Fruit fly (Drosophila melanogaster): ENCODE measurements around the gene mRpL2.

The mRpL2 gene

DNA sequence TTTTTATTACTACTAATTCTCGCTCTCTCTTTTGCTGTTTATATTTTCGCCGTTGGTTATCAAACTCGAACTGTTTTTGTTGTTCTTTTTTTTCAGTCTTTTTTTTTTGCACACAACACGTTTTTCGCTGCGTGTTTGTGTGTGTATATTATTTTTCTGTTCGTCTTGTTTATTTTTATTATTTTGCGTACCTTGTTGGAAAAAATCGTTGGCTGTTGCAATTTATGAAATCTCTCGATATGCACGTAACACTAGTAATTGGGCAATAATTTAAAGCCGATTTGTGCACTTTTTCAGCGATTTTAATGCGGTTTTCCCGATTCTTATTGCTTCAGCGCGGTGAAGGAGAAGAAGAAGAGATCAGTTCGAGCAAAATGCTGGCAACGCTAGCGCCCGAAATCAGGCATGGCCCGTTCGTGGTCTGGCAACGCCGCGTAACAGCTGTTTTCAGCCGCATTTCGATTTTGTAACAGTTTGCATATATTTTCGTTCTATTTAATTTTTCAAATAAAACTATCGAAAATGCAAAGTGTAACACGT lies at the start of gene mRpL2, which contains the start of gene FoxK:
TSS of gene mRpL2 (plus strand) at position 429 of the 540 bp plus-strand sequence.
TSS of gene FoxK (minus strand) at position 365 of the 540 bp plus-strand sequence.
- peak; percentile 44 to 51 for TF ChIP-seq CTCF (optimal IDR thresholded peaks at IDR 0.05)
- TF ChIP-seq CG8478 (optimal IDR thresholded peaks at IDR 0.05): no peak

DNA sequence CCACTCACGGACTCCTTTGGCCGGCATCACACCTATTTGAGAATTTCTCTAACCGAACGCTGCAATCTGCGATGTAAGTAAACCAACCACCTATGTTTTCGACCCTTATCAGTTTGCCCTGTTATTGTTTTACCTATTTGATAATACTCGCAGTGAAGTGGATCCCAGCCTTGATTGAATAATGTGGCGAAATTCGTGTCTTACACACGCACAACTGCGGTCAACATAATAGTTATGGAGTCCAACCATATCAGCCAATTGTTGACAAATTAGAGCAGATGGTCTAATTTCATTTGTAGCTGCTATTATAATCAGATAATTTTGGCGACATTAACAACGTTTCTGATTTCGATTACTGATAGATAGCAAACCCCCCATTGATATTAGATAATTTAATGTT lies 49.6 kb upstream of the mRpL2 start:
- no peak for TF ChIP-seq CTCF (optimal IDR thresholded peaks at IDR 0.05)

DNA sequence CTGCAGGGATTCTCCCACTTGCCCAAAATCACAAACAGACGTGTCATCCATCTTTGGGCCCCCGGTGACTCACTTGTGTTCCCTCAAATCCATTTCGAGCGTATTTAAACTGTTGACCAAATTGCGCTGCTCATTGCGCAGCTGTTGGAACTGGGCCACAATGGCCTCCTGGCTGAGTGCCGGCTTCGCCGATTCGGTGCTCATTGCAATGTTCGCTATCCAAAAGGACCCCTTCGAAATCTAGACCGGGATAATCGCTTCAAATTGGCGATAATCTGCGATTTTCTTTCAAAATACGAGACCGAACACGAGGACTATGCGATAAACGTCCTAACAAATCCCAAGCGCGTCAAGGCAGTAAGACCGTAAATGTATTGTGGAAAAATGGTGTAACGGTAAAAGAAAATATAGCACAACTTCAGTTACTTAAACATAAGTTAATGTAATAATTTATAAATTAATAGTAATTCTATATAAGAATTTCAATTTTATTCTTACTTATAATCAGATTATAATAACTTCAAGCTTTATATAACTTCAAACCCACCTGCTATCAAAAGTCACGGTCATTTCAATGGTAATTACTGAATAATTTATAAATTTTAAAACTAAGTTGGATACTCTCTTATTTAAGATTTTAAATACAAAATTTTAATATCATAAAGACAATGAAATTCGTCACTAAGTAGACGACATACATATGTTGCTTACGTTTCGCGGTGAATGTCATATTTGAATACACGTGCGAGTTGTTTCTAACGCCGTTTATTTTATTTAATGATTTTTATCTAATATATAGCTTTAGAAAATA lies 46.4 kb upstream of the mRpL2 start, which contains the start of the genes Pfdn2 and Noc1:
TSS of gene Pfdn2 (minus strand) at position 346 of the 811 bp plus-strand sequence.
TSS of gene Noc1 (plus strand) at position 727 of the 811 bp plus-strand sequence.
- TF ChIP-seq CTCF (optimal IDR thresholded peaks at IDR 0.05): no peak
- TF ChIP-seq CG8478 (optimal IDR thresholded peaks at IDR 0.05): no peak

DNA sequence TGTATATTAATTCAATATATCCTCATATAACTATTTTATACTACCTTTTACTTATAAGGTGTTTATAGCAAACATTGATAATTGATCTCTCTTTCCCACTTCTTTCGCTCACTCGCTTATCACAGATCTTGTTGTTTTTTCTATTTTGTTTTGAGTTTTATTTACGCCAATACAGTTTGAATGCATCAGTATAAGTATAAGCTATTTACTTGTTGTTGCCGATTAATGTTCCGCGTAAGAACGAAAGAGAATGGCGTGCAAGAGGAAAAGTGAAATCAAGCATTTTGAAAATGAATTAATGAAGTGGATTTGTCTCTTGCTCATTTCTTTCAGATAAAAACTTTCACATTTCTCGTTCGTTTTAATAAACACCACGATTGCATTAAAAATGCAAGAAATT lies 37.0 kb upstream of the mRpL2 start:
- TF ChIP-seq CTCF (optimal IDR thresholded peaks at IDR 0.05) (no peak), CG8478 (optimal IDR thresholded peaks at IDR 0.05) (no peak)

DNA sequence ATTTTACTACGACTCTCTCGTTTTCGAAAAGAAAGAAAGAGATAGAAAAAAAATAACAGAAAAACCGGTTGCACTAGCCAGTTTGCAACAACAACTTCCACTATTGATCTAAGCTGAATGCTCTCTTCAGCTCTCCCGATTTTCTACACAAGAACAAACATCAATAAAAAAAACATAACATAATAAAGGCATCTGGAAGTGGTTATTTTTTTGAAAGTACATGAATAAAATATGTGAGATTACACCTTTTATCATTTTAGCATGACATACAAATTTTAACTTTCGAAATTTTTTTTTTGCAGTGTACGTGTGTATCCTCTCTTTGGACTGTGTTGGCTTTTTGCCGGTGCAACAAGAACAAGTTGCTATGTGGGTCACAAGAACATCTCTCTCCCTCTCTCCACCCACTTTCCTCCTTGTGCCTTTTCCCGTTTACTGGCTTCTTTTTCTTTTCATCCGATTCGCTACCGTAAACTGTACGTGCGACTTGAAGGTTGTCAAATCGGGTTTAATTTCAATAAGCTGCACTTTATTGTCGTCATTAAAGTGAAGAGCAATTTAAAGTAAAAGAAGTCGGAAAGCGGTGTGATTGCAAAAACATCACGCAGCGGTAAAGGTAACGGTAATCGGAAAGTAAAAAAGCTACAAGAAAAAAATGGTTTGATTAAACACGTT lies 36.0 kb upstream of the mRpL2 start:
- TF ChIP-seq CG8478 (optimal IDR thresholded peaks at IDR 0.05) (no peak), CTCF (optimal IDR thresholded peaks at IDR 0.05) (no peak)

DNA sequence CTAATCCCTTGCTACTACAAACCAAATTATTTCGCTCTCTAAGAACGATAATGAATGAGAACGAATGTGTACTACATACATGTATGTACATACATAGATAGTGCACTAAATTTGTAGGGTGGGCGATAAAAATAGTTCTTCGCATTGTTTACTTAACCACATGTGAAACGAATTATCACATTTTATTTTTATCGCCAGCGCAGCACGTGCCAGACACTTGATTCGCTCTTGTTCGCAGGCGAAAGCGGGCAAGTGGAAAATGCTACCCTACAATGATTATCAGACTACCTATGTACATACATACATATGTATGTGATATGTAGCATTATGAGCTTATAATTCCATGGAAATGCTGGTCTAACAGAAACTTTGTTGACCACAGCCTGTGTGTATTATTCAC lies 34.8 kb upstream of the mRpL2 start:
- TF ChIP-seq CG8478 (optimal IDR thresholded peaks at IDR 0.05) (no peak), CTCF (optimal IDR thresholded peaks at IDR 0.05) (no peak)

DNA sequence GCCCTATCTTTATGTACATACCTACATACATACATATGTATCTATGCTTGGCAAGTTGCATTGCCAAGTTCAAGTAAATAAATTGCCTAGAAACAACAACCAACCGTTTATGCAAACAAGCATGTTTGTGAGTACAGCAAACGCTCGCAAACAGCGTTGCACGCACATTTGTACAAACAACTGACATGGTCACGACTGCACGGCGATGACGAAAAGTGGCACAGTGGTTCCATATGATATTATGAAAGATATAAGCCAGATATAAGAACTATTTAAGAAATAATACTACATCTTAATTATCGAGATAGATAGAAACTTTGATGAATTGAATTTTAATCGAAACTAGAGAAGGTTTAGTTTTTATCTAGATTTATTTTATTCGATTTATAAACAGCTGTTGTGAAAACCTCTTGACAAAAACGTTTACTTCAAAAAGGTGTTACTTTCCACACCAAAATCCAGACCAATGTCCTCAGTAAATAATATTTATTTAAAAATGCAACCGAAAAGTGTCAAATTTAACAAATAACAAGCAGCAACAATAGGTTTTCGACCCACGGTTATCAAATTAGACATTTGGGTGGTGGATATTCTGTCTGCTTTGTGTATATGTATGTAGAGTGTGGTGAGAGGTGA lies 30.7 kb upstream of the mRpL2 start:
- TF ChIP-seq CTCF (optimal IDR thresholded peaks at IDR 0.05): no peak
- no peak for TF ChIP-seq CG8478 (optimal IDR thresholded peaks at IDR 0.05)

DNA sequence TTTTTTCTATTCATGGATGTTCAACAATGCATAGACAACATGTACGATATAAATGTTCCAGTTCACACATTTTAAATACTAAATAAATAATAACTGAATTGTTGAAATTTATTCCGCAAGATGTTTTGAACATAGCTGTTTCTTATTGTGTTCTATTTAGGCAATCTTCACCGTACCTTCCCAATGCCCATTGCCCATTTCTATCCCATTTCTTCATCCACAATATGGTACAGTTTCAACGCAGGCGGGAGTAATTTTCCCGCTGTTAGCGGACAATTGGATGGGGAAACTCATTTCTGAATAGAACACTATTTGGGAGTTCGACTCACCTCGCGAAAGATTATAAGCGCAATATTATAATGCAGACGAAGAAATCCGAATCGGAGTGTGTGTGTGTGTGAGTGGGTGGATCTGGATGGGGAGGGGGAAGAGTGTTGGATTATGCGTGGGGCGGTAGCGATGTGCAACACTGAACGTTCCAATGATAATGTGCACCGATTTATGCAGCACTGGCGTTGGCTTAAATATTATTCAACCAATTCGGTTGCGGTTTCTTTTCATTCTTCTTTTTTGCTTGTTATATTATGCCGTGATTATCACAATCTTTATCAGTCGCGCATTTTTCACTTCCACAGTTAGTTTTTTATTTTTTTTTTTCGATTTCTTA lies 28.6 kb upstream of the mRpL2 start:
- no peak for TF ChIP-seq CG8478 (optimal IDR thresholded peaks at IDR 0.05)
- TF ChIP-seq CTCF (optimal IDR thresholded peaks at IDR 0.05): no peak

DNA sequence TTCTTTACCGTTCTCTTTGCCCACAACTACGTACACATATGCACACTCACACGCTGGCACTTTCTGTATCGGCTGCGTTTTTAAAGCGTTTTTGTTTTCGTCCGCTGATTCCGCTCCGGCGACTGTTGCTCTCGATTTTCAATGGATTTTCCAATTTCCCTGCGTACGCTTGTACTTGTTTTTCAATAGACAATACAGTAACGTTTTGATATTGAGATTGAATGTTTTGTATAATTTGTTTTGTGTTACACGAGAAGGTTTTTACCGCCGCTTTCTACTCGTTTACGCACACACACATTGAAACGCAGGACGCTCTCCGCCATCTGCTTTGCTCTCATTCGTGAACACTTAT lies 28.1 kb upstream of the mRpL2 start:
- no peak for TF ChIP-seq CTCF (optimal IDR thresholded peaks at IDR 0.05)
- TF ChIP-seq CG8478 (optimal IDR thresholded peaks at IDR 0.05): no peak

DNA sequence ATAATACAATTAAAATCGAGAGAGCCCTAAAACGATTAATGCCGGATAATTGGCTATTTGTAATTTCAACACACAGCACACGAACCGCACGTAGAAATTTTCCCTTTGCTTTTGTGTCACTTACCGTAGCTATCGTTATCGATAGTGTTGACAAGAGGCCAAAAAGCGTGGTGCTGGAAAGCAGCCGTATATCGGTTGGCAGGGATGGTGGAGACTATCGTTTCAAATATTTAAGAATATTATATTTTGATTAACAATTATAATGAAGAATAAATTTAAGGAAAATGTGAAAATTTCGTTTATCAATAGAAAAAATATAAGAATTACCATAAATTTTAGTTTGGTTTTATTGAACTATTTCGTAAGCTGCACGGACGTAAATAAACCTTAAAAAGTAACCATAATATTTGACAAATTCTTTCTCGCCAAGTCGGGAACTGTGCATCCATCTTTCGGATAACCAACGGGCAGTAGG lies 27.6 kb upstream of the mRpL2 start, which contains the start of gene JIL-1:
TSS of gene JIL-1 (minus strand) at position 148 of the 475 bp plus-strand sequence.
- TF ChIP-seq CTCF (optimal IDR thresholded peaks at IDR 0.05) (peak in 1 of 2 experiments; percentile 2), CG8478 (optimal IDR thresholded peaks at IDR 0.05) (no peak)

DNA sequence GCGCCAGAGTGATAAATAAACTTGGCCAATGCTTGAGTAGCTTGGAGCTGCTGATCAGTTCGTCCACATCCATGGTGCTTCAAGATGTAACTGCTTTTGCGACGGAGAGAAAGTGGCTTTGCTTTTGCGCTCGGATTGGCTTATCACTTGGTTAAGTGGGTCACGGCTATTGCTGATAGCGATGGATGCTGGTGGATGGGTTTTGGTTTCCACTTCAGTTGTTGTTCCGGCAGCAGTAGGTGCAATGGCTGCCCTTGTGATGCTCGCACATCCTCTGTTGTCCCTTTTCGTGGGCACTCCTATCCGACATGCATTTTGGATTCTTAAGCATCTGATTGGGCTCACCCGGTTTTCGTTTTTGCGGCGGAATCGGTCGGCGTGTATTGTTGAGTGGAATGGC lies 26.4 kb upstream of the mRpL2 start:
- TF ChIP-seq CTCF (optimal IDR thresholded peaks at IDR 0.05): no peak
- no peak for TF ChIP-seq CG8478 (optimal IDR thresholded peaks at IDR 0.05)

DNA sequence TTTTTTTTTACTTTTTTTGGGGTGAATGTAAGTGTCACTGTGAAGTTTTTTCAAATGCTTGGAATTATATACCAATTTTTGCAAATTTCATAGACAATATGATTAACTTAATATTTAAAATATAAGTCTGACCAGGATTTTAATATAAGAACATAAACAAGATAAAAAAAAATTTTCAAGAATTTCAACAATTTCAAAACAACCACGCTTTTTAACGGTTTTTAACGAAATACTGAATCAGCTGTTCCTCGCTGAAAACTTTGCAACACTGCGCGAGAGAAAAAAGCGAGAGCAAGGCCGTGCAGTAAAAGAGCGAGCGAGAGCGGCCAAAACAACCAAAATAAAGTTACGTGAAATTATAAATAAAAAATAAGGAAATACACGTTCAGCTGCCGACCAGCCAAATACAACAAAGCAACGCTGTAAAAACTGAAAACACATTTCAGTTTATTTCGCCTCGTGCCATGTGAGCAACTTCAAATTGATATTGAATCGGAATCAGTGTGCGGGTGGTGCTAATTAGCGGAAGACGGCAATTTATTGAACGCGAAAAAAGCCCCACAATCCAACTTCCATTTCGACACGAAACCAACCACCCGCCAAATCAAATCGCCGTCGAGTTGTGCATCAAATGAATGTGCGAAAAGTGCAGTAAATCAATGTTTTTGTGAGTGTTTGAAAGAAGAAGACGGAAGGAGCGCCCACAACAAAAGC lies 24.3 kb upstream of the mRpL2 start, which contains the start of the genes CG46439, Iyd and CG33947:
TSS of gene CG46439 (minus strand) at position 51 of the 714 bp plus-strand sequence.
TSS of gene Iyd (minus strand) at position 51 of the 714 bp plus-strand sequence.
TSS of gene CG33947 (plus strand) at position 302 of the 714 bp plus-strand sequence.
- TF ChIP-seq CG8478 (optimal IDR thresholded peaks at IDR 0.05): no peak
- no peak for TF ChIP-seq CTCF (optimal IDR thresholded peaks at IDR 0.05)

DNA sequence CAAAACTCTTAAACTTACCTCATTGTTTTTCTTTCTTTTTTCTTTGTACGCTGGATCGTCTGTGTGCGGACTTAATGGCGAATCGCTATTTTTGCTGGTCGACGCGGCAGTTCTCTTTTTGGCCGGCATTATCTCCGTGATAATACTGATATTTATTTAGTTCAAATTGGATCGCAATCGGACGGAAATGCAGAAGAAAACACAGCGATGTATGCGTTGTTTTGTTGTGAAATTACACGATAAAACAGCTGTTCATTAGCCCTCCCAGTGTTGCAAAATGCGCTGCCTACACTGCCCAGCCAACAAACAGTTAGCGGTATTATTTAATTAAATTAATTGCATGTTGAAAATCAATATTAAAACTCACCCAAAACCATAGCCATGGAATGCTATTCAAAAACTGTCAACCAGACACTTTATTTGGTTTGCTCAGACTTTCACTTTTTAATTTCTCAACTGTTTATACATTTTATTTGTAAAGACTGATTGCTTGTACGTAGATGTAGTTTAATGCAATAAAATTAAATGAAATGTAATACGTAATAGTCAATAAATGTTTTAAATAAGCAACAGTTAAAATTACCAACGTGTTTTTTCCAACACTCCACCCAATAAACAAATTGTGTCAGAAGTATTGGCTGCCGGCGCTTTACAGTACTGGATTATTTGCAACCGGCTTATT lies 22.5 kb upstream of the mRpL2 start, which contains the start of the genes Irbp18 and APP-BP1:
TSS of gene Irbp18 (minus strand) at position 205 of the 682 bp plus-strand sequence.
TSS of gene APP-BP1 (plus strand) at position 431 of the 682 bp plus-strand sequence.
- no peak for TF ChIP-seq CTCF (optimal IDR thresholded peaks at IDR 0.05)
- no peak for TF ChIP-seq CG8478 (optimal IDR thresholded peaks at IDR 0.05)
